Fruit fly (Drosophila melanogaster): ENCODE results near the gene Polr3D.

DNA sequence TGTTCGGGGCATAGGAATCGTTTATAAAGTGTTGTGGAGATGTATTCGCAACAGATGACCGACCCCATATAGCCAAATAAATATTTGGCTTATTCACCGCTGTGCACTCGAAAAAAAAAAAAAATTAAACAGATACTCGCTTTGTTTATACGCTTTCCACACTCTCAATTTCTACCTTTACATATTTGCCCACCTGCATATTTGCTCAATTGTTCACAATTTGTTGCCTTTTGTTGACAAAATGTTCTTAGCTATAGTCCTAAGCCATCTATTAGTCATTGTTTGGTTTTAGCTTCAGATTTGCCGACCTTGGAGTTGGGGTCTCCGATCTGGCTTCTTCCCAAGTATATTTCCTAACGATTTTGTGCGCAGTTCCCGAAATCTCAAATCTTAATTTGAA is 33.6 kb upstream of the Polr3D start:
- TF ChIP-seq fd96Ca (GFP tag; IDR thresholded peaks at IDR 0.05): no peak
- TF ChIP-seq CG17806 (tag; optimal IDR thresholded peaks at IDR 0.05): no peak
- no peak for TF ChIP-seq CG32121 (GFP tag; IDR thresholded peaks at IDR 0.05)
- TF ChIP-seq CG8301 (tag; optimal IDR thresholded peaks at IDR 0.05): no peak
- TF ChIP-seq CG13204 (GFP tag; optimal IDR thresholded peaks at IDR 0.05): no peak
- TF ChIP-seq rn (GFP tag; IDR thresholded peaks at IDR 0.05): no peak
- no peak for TF ChIP-seq CG34367 (tag; optimal IDR thresholded peaks at IDR 0.05)
- TF ChIP-seq gl (tag; optimal IDR thresholded peaks at IDR 0.05): no peak
- TF ChIP-seq Snoo (tag; optimal IDR thresholded peaks at IDR 0.05): no peak
- TF ChIP-seq CG15710 (tag; optimal IDR thresholded peaks at IDR 0.05): no peak
- no peak for TF ChIP-seq CG4496 (GFP tag; IDR thresholded peaks at IDR 0.05)
- TF ChIP-seq CG8159 (tag; optimal IDR thresholded peaks at IDR 0.05): no peak
- TF ChIP-seq Pif1B (GFP tag; optimal IDR thresholded peaks at IDR 0.05): no peak
- TF ChIP-seq CG9948 (tag; optimal IDR thresholded peaks at IDR 0.05): no peak
